Worm (Caenorhabditis elegans) whole organism, L1 larva: ENCODE results near the gene F28C6.5.

ENCODE experiments used
- Y116A8C.19 ChIP-seq: sonication (generic microtip); optimal IDR thresholded peaks from 2 replicates; lab custom pipeline; 2016; ENCODE audit warnings: missing compliant biosample characterization, missing genetic modification characterization, borderline replicate concordance
- aha-1 ChIP-seq: fragments of 150-350 bp; optimal IDR thresholded peaks from 2 replicates; lab custom pipeline; 2014; ENCODE audit warnings: missing biosample characterization, missing genetic modification characterization
- alr-1 ChIP-seq: fragments of 200-800 bp; sonication (Bioruptor generic); optimal IDR thresholded peaks from 2 replicates; lab custom pipeline; 2018; ENCODE audit warnings: borderline replicate concordance, mild to moderate bottlenecking, missing genetic modification characterization, missing compliant biosample characterization
- aly-2 ChIP-seq: fragments of 150-350 bp; optimal IDR thresholded peaks from 2 replicates; lab custom pipeline; 2014; ENCODE audit warnings: missing biosample characterization, missing genetic modification characterization
- ama-1 ChIP-seq: fragments of 150-350 bp; optimal IDR thresholded peaks from 2 replicates; lab custom pipeline; 2014
- elt-3 ChIP-seq, 6 experiments: fragments of 150-350 bp in 1 of 6; sonication (generic microtip); optimal IDR thresholded peaks; 2 replicates each; lab custom pipeline; 2017 to 2018; ENCODE audit warnings: missing biosample characterization in 6 of 6, missing genetic modification characterization in 6 of 6, inconsistent platforms in 1 of 6
- fos-1 ChIP-seq: fragments of 150-350 bp; optimal IDR thresholded peaks from 2 replicates; lab custom pipeline; 2014; ENCODE audit warnings: missing biosample characterization, missing genetic modification characterization
- hpl-2 ChIP-seq: fragments of 150-350 bp; optimal IDR thresholded peaks from 2 replicates; lab custom pipeline; 2014; ENCODE audit warnings: missing biosample characterization, missing genetic modification reagents, missing genetic modification characterization
- lsy-2 ChIP-seq, 2 experiments: fragments of 150-350 bp; optimal IDR thresholded peaks; 2 replicates each; lab custom pipeline; 2014; ENCODE audit warnings: missing biosample characterization in 2 of 2, missing genetic modification characterization in 2 of 2
- nhr-12 ChIP-seq: sonication (generic microtip); optimal IDR thresholded peaks from 2 replicates; lab custom pipeline; 2017; ENCODE audit warnings: missing biosample characterization, missing genetic modification characterization
- nhr-28 ChIP-seq: fragments of 150-350 bp; optimal IDR thresholded peaks from 2 replicates; lab custom pipeline; 2014; ENCODE audit warnings: missing biosample characterization, missing genetic modification characterization
- sox-4 ChIP-seq: sonication (generic microtip); optimal IDR thresholded peaks from 2 replicates; lab custom pipeline; 2016; ENCODE audit warnings: missing genetic modification characterization, missing compliant biosample characterization
- zag-1 ChIP-seq: fragments of 150-350 bp; optimal IDR thresholded peaks from 2 replicates; lab custom pipeline; 2014; ENCODE audit warnings: missing biosample characterization, missing genetic modification characterization

DNA sequence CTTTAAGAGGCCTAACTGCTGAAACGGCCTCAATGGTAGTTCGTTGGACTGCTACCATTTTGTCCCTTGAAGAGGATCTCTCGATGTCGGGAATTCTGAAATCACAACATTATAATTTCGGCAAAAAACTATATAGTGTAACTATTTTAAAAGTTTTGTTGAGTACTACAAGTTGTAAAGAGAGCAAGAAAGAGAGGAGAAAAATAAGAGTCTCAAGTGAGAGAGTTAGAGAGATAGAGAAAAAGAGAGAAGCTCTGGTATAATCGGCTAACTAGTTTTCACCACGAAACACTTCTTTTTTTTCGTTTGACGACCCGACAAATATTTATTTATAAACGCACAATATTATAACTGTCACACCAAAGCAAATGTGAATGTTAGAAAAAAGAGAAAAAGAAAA lies 38.3 kb downstream of the F28C6.5 start, which contains the start of gene vab-9:
- TF ChIP-seq aha-1 (tag; lab: Kevin White, UChicago) = no peak
- no peak for TF ChIP-seq elt-3 (tag; optimal IDR thresholded peaks at IDR 0.05; lab: Kevin White, UChicago)
- TF ChIP-seq fos-1 (tag; lab: Kevin White, UChicago) = no peak
- no peak for TF ChIP-seq nhr-28
- no peak for TF ChIP-seq lsy-2 (tag; optimal IDR thresholded peaks at IDR 0.05; lab: Kevin White, UChicago)
- no peak for TF ChIP-seq zag-1
- TF ChIP-seq sox-4 (tag; lab: Kevin White, UChicago) = no peak
- TF ChIP-seq hpl-2 (GFP tag; lab: Kevin White, UChicago) = no peak
- no peak for TF ChIP-seq Y116A8C.19
- no peak for TF ChIP-seq nhr-12 (tag; lab: Kevin White, UChicago)
- TF ChIP-seq alr-1 (tag; lab: Kevin White, UChicago) = no peak
- no peak for TF ChIP-seq aly-2
- TF ChIP-seq ama-1 (lab: Kevin White, UChicago) = no peak
